Worm (Caenorhabditis elegans) whole organism, L2 larva: ENCODE results near the gene str-109.

ENCODE experiments used
- ama-1 ChIP-seq: fragments of 150-350 bp; optimal IDR thresholded peaks from 2 replicates; lab custom pipeline; 2018; ENCODE audit warnings: inconsistent platforms
- crh-2 ChIP-seq: sonication (generic microtip); optimal IDR thresholded peaks from 2 replicates; lab custom pipeline; 2017; ENCODE audit warnings: missing biosample characterization, missing genetic modification characterization
- lin-39 ChIP-seq: fragments of 150-350 bp; optimal IDR thresholded peaks from 2 replicates; lab custom pipeline; 2014; ENCODE audit warnings: missing biosample characterization, missing genetic modification reagents, missing genetic modification characterization
- sma-3 ChIP-seq: sonication (generic microtip); optimal IDR thresholded peaks from 2 replicates; lab custom pipeline; 2016; ENCODE audit warnings: missing genetic modification reagents, missing genetic modification characterization, missing compliant biosample characterization
- unc-62 ChIP-seq: fragments of 150-350 bp; optimal IDR thresholded peaks from 2 replicates; lab custom pipeline; 2014; ENCODE audit warnings: missing biosample characterization, missing genetic modification reagents, missing genetic modification characterization

DNA sequence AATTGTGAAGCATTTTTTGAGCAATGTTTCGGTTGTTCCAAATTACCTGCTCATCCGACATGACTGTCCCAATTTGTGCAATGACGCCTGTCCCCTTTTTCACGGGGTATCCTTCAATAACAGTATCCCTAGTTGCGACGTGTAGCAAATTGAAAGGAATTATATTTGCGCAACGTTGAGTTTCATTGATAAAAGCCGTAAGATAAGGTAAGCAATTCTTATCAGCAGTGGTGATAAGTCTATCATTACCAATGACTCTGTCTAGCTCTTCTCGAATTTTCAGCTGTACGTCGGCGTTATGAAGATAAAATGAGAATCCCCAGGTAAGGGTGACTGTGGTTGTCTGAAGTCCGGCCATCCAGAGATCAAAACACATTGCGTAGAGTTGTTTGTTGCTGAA, 12.1 kb upstream of the str-109 start:
- TF ChIP-seq ama-1 (no peak), sma-3 (GFP tag; lab: Kevin White, UChicago) (no peak), crh-2 (tag; lab: Kevin White, UChicago) (no peak), lin-39 (tag; lab: Kevin White, UChicago) (no peak), unc-62 (GFP tag; lab: Kevin White, UChicago) (no peak)
